Worm (Caenorhabditis elegans) whole organism, late embryonic: Measurements from ENCODE around the gene F40C5.2.

ENCODE experiments used
- C08G9.2 ChIP-seq: sonication (generic microtip); optimal IDR thresholded peaks from 2 replicates; lab custom pipeline; 2016; ENCODE audit warnings: mild to moderate bottlenecking, missing genetic modification characterization, moderate library complexity, missing compliant biosample characterization
- F13H6.1 ChIP-seq: sonication (generic microtip); optimal IDR thresholded peaks from 2 replicates; lab custom pipeline; 2016; ENCODE audit warnings: missing genetic modification characterization, missing compliant biosample characterization
- K09A11.1 ChIP-seq: sonication (generic microtip); optimal IDR thresholded peaks from 2 replicates; lab custom pipeline; 2017; ENCODE audit warnings: antibody characterized with exemption, mild to moderate bottlenecking, missing genetic modification characterization, missing compliant biosample characterization; ENCODE audit not compliant: insufficient read depth
- Y22D7AL.16 ChIP-seq: sonication (generic microtip); optimal IDR thresholded peaks from 2 replicates; lab custom pipeline; 2016; ENCODE audit warnings: missing genetic modification characterization, missing compliant biosample characterization
- ahr-1 ChIP-seq: sonication (generic microtip); optimal IDR thresholded peaks from 2 replicates; lab custom pipeline; 2016; ENCODE audit warnings: missing genetic modification characterization, missing compliant biosample characterization
- ama-1 ChIP-seq: fragments of 150-350 bp; optimal IDR thresholded peaks from 2 replicates; lab custom pipeline; 2014
- ceh-14 ChIP-seq: sonication (generic microtip); optimal IDR thresholded peaks from 2 replicates; lab custom pipeline; 2016; ENCODE audit warnings: missing genotype, missing genetic modification characterization, missing compliant biosample characterization
- ceh-18 ChIP-seq: sonication (generic microtip); optimal IDR thresholded peaks from 2 replicates; lab custom pipeline; 2016; ENCODE audit warnings: missing genetic modification characterization, missing compliant biosample characterization
- ceh-2 ChIP-seq: sonication (generic microtip); optimal IDR thresholded peaks from 2 replicates; lab custom pipeline; 2016; ENCODE audit warnings: missing genotype, missing genetic modification characterization, missing compliant biosample characterization
- ceh-22 ChIP-seq: sonication (generic microtip); optimal IDR thresholded peaks from 2 replicates; lab custom pipeline; 2017; ENCODE audit warnings: missing biosample characterization, missing genetic modification characterization
- ceh-30 ChIP-seq: fragments of 150-350 bp; optimal IDR thresholded peaks from 2 replicates; lab custom pipeline; 2014; ENCODE audit warnings: missing biosample characterization, missing genetic modification characterization
- ceh-34 ChIP-seq: sonication (generic microtip); optimal IDR thresholded peaks from 2 replicates; lab custom pipeline; 2016; ENCODE audit warnings: mild to moderate bottlenecking, missing genetic modification characterization, missing compliant biosample characterization
- ceh-48 ChIP-seq: sonication (generic microtip); optimal IDR thresholded peaks from 2 replicates; lab custom pipeline; 2016; ENCODE audit warnings: missing genetic modification characterization, inconsistent platforms, missing compliant biosample characterization
- ceh-6 ChIP-seq: fragments of 200-800 bp; sonication (Bioruptor generic); optimal IDR thresholded peaks from 2 replicates; lab custom pipeline; 2018; ENCODE audit warnings: mild to moderate bottlenecking, missing genetic modification characterization, missing compliant biosample characterization
- ceh-9 ChIP-seq: sonication (generic microtip); optimal IDR thresholded peaks from 2 replicates; lab custom pipeline; 2016; ENCODE audit warnings: mild to moderate bottlenecking, missing genetic modification characterization, inconsistent platforms, missing compliant biosample characterization
- che-1 ChIP-seq: sonication (generic microtip); optimal IDR thresholded peaks from 2 replicates; lab custom pipeline; 2016; ENCODE audit warnings: mild to moderate bottlenecking, missing genetic modification characterization, missing compliant biosample characterization
- dmd-4 ChIP-seq: sonication (generic microtip); optimal IDR thresholded peaks from 2 replicates; lab custom pipeline; 2016; ENCODE audit warnings: borderline replicate concordance, missing genetic modification characterization, missing compliant biosample characterization
- dve-1 ChIP-seq: sonication (generic microtip); optimal IDR thresholded peaks from 2 replicates; lab custom pipeline; 2017; ENCODE audit warnings: antibody characterized with exemption, mild to moderate bottlenecking, missing genetic modification characterization, missing compliant biosample characterization
- elt-2 ChIP-seq: sonication (generic microtip); optimal IDR thresholded peaks from 2 replicates; lab custom pipeline; 2016; ENCODE audit warnings: missing genetic modification reagents, missing genetic modification characterization, missing compliant biosample characterization
- ets-4 ChIP-seq: sonication (generic microtip); optimal IDR thresholded peaks from 2 replicates; lab custom pipeline; 2016; ENCODE audit warnings: missing genetic modification characterization, missing compliant biosample characterization
- eyg-1 ChIP-seq: sonication (generic microtip); optimal IDR thresholded peaks from 2 replicates; lab custom pipeline; 2016; ENCODE audit warnings: missing genotype, missing genetic modification characterization, missing compliant biosample characterization
- fax-1 ChIP-seq: sonication (generic microtip); optimal IDR thresholded peaks from 2 replicates; lab custom pipeline; 2016; ENCODE audit warnings: missing genotype, missing genetic modification characterization, missing compliant biosample characterization
- fkh-10 ChIP-seq: fragments of 150-350 bp; optimal IDR thresholded peaks from 2 replicates; lab custom pipeline; 2014; ENCODE audit warnings: missing biosample characterization, missing genetic modification reagents, missing genetic modification characterization
- gmeb-2 ChIP-seq: sonication (generic microtip); optimal IDR thresholded peaks from 2 replicates; lab custom pipeline; 2016; ENCODE audit warnings: missing genetic modification characterization, inconsistent platforms, missing compliant biosample characterization
- hlh-13 ChIP-seq: fragments of 200-800 bp; sonication (Bioruptor generic); optimal IDR thresholded peaks from 2 replicates; lab custom pipeline; 2018; ENCODE audit warnings: mild to moderate bottlenecking, missing genetic modification characterization, missing compliant biosample characterization
- hlh-30 ChIP-seq: sonication (generic microtip); optimal IDR thresholded peaks from 2 replicates; lab custom pipeline; 2017; ENCODE audit warnings: antibody characterized with exemption, missing genetic modification characterization, missing compliant biosample characterization; ENCODE audit not compliant: insufficient read depth
- lin-11 ChIP-seq: fragments of 200-800 bp; sonication (Bioruptor generic); optimal IDR thresholded peaks from 2 replicates; lab custom pipeline; 2018; ENCODE audit warnings: mild to moderate bottlenecking, missing genetic modification characterization, missing compliant biosample characterization
- mec-3 ChIP-seq: sonication (generic microtip); optimal IDR thresholded peaks from 2 replicates; lab custom pipeline; 2016; ENCODE audit warnings: borderline replicate concordance, missing genetic modification characterization, missing compliant biosample characterization
- nfya-1 ChIP-seq: sonication (generic microtip); optimal IDR thresholded peaks from 2 replicates; lab custom pipeline; 2017; ENCODE audit warnings: missing genetic modification characterization, mild to moderate bottlenecking, missing compliant biosample characterization, antibody characterized with exemption, moderate library complexity
- npax-4 ChIP-seq: sonication (generic microtip); optimal IDR thresholded peaks from 2 replicates; lab custom pipeline; 2016; ENCODE audit warnings: missing genetic modification characterization, missing compliant biosample characterization
- odd-2 ChIP-seq: sonication (generic microtip); optimal IDR thresholded peaks from 2 replicates; lab custom pipeline; 2017; ENCODE audit warnings: antibody characterized with exemption, mild to moderate bottlenecking, missing genetic modification characterization, missing compliant biosample characterization
- pag-3 ChIP-seq: sonication (generic microtip); optimal IDR thresholded peaks from 2 replicates; lab custom pipeline; 2016; ENCODE audit warnings: missing compliant biosample characterization, missing genetic modification characterization, borderline replicate concordance
- pros-1 ChIP-seq: fragments of 150-350 bp; optimal IDR thresholded peaks from 2 replicates; lab custom pipeline; 2014; ENCODE audit warnings: missing biosample characterization, missing genetic modification reagents, missing genetic modification characterization
- sdc-2 ChIP-seq: sonication (generic microtip); optimal IDR thresholded peaks from 2 replicates; lab custom pipeline; 2016; ENCODE audit warnings: missing genotype, missing genetic modification characterization, missing compliant biosample characterization
- sox-2 ChIP-seq: fragments of 200-800 bp; sonication (Bioruptor generic); IDR thresholded peaks from 2 replicates; pipeline ENCODE4 v1.3.6; 2022; ENCODE audit warnings: missing genetic modification reagents, missing genetic modification characterization, missing compliant biosample characterization
- syd-9 ChIP-seq: sonication (generic microtip); optimal IDR thresholded peaks from 2 replicates; lab custom pipeline; 2016; ENCODE audit warnings: mild to moderate bottlenecking, missing genetic modification characterization, moderate library complexity, missing compliant biosample characterization
- ttx-3 ChIP-seq: sonication (generic microtip); optimal IDR thresholded peaks from 2 replicates; lab custom pipeline; 2016; ENCODE audit warnings: missing genetic modification reagents, missing genetic modification characterization, missing compliant biosample characterization
- unc-3 ChIP-seq, 2 experiments: fragments of 200-800 bp in 1 of 2; sonication (Bioruptor generic) in 1 of 2; sonication (generic microtip) in 1 of 2; conservative IDR thresholded peaks in 1 of 2; optimal IDR thresholded peaks in 1 of 2; 2 replicates each; pipeline versions ENCODE4 v1.3.6 to Lab custom; 2016 to 2022; ENCODE audit warnings: missing compliant biosample characterization in 2 of 2, missing genetic modification characterization in 2 of 2, missing genetic modification reagents in 1 of 2
- unc-86 ChIP-seq: sonication (generic microtip); optimal IDR thresholded peaks from 2 replicates; lab custom pipeline; 2016; ENCODE audit warnings: missing genetic modification characterization, missing compliant biosample characterization
- ztf-16 ChIP-seq: sonication (generic microtip); optimal IDR thresholded peaks from 2 replicates; lab custom pipeline; 2017; ENCODE audit warnings: missing genetic modification characterization, missing compliant biosample characterization

The F40C5.2 gene

ce11 chrV:3535260-3535659, 35.5 kb upstream of the F40C5.2 start, which contains the start of gene nhr-221:
TSS of gene nhr-221 (minus strand) at chrV:3535360.
- TF ChIP-seq pag-3 (tag; lab: Kevin White, UChicago) (no peak), ceh-22 (tag; lab: Kevin White, UChicago) (no peak), hlh-30 (tag; lab: Kevin White, UChicago) (no peak), ceh-9 (tag; lab: Kevin White, UChicago) (no peak), ceh-48 (tag; lab: Kevin White, UChicago) (no peak), gmeb-2 (tag; lab: Kevin White, UChicago) (no peak), ahr-1 (tag; lab: Kevin White, UChicago) (no peak), ets-4 (tag; lab: Kevin White, UChicago) (no peak), ttx-3 (no peak), che-1 (no peak), mec-3 (tag; lab: Kevin White, UChicago) (no peak), syd-9 (tag; lab: Kevin White, UChicago) (no peak), ceh-6 (GFP tag; lab: Kevin White, UChicago) (no peak), F13H6.1 (tag; lab: Kevin White, UChicago) (no peak), nfya-1 (tag; lab: Kevin White, UChicago) (no peak), unc-3 (GFP tag; conservative IDR thresholded peaks at IDR 0.05; lab: Robert Waterston, UW) (no peak), unc-3 (tag; optimal IDR thresholded peaks at IDR 0.05; lab: Kevin White, UChicago) (no peak), ceh-2 (tag; lab: Kevin White, UChicago) (no peak), dve-1 (no peak)
- TF ChIP-seq, all 69 proteins: peak for 0

ce11 chrV:3538307-3538706, 32.5 kb upstream of the F40C5.2 start, which contains the start of gene nhr-93:
TSS of gene nhr-93 (minus strand) at chrV:3538407.
- TF ChIP-seq odd-2 (tag; lab: Kevin White, UChicago): no peak
- no peak for TF ChIP-seq npax-4 (tag; lab: Kevin White, UChicago)
- no peak for TF ChIP-seq hlh-30 (tag; lab: Kevin White, UChicago)
- TF ChIP-seq eyg-1: no peak
- no peak for TF ChIP-seq dmd-4 (tag; lab: Kevin White, UChicago)
- TF ChIP-seq ceh-34 (tag; lab: Kevin White, UChicago): no peak
- TF ChIP-seq fax-1: no peak
- TF ChIP-seq, all 69 proteins: peak for 0

- TF ChIP-seq ceh-30 (tag; lab: Kevin White, UChicago) (no peak), Y22D7AL.16 (tag; lab: Kevin White, UChicago) (no peak), fax-1 (no peak), fkh-10 (GFP tag; lab: Kevin White, UChicago) (no peak), lin-11 (tag; lab: Kevin White, UChicago) (no peak), ztf-16 (tag; lab: Kevin White, UChicago) (no peak), hlh-13 (no peak), sdc-2 (tag; lab: Kevin White, UChicago) (no peak), ceh-6 (GFP tag; lab: Kevin White, UChicago) (no peak), C08G9.2 (tag; lab: Kevin White, UChicago) (no peak), sox-2 (no peak), pros-1 (tag; lab: Kevin White, UChicago) (no peak), ceh-14 (tag; lab: Kevin White, UChicago) (no peak), ceh-18 (no peak), K09A11.1 (no peak), che-1 (no peak), unc-86 (tag; lab: Kevin White, UChicago) (no peak), ama-1 (lab: Kevin White, UChicago) (no peak), elt-2 (no peak), ceh-34 (tag; lab: Kevin White, UChicago) (no peak)
Observed at ce11 chrV:3541117-3541516, 29.7 kb upstream of the F40C5.2 start, which contains the start of gene srbc-67. TSS of gene srbc-67 (minus strand) at chrV:3541217.
